Worm (Caenorhabditis elegans) whole organism, L2 larva: Measurements from ENCODE around the gene srz-69.

Experiments
- R02D3.7 ChIP-seq: fragments of 150-350 bp; optimal IDR thresholded peaks from 2 replicates; lab custom pipeline; 2014; ENCODE audit warnings: missing biosample characterization, missing genetic modification characterization
- ama-1 ChIP-seq: fragments of 150-350 bp; optimal IDR thresholded peaks from 2 replicates; lab custom pipeline; 2018; ENCODE audit warnings: inconsistent platforms
- blmp-1 ChIP-seq: sonication (generic microtip); optimal IDR thresholded peaks from 2 replicates; lab custom pipeline; 2017; ENCODE audit warnings: missing genetic modification characterization, mild to moderate bottlenecking, missing compliant biosample characterization, antibody characterized with exemption, moderate library complexity; ENCODE audit not compliant: insufficient read depth
- elt-3 ChIP-seq: sonication (generic microtip); optimal IDR thresholded peaks from 2 replicates; lab custom pipeline; 2017; ENCODE audit warnings: missing biosample characterization, missing genetic modification characterization
- fos-1 ChIP-seq: fragments of 150-350 bp; optimal IDR thresholded peaks from 2 replicates; lab custom pipeline; 2014; ENCODE audit warnings: missing biosample characterization, missing genetic modification characterization
- lin-39 ChIP-seq: fragments of 150-350 bp; optimal IDR thresholded peaks from 2 replicates; lab custom pipeline; 2014; ENCODE audit warnings: missing biosample characterization, missing genetic modification reagents, missing genetic modification characterization
- nhr-11 ChIP-seq: fragments of 150-350 bp; optimal IDR thresholded peaks from 2 replicates; lab custom pipeline; 2014; ENCODE audit warnings: missing biosample characterization, missing genetic modification characterization
- nhr-129 ChIP-seq: fragments of 150-350 bp; optimal IDR thresholded peaks from 2 replicates; lab custom pipeline; 2014; ENCODE audit warnings: missing biosample characterization, missing genetic modification characterization
- nhr-21 ChIP-seq: fragments of 150-350 bp; optimal IDR thresholded peaks from 2 replicates; lab custom pipeline; 2014; ENCODE audit warnings: missing biosample characterization, missing genetic modification characterization
- nhr-77 ChIP-seq: fragments of 150-350 bp; optimal IDR thresholded peaks from 2 replicates; lab custom pipeline; 2014; ENCODE audit warnings: missing biosample characterization, missing genetic modification characterization
- skn-1 ChIP-seq: sonication (generic microtip); optimal IDR thresholded peaks from 2 replicates; lab custom pipeline; 2017; ENCODE audit warnings: missing biosample characterization, missing genetic modification characterization
- snpc-4 ChIP-seq: fragments of 150-350 bp; optimal IDR thresholded peaks from 2 replicates; lab custom pipeline; 2014; ENCODE audit warnings: missing biosample characterization, missing genetic modification characterization
- unc-39 ChIP-seq: fragments of 150-350 bp; optimal IDR thresholded peaks from 2 replicates; lab custom pipeline; 2014; ENCODE audit warnings: missing biosample characterization, missing genetic modification characterization
- zag-1 ChIP-seq: fragments of 150-350 bp; optimal IDR thresholded peaks from 2 replicates; lab custom pipeline; 2014; ENCODE audit warnings: missing biosample characterization, missing genetic modification characterization

DNA sequence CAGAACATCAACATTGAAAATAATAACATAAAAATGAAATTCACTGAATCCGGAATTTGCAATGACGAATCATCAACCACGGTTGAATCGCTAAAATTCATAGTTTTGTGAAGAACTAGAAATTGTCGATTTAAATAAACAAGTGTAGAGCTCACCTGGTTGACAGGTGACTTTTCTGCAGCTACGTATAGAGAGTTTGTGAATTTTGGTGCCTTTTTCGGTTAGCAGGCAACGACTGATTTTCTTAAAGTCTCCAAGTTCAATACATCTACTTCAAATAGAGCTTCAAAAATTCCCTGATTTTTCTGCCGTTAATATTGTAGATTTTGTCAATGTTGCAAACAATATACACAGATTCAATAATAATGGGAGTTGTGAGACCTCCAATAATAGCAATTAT is at the start of gene srz-69:
- TF ChIP-seq ama-1 (lab: Kevin White, UChicago) (no peak), nhr-129 (no peak), nhr-77 (tag; lab: Kevin White, UChicago) (no peak), unc-39 (tag; lab: Kevin White, UChicago) (no peak), R02D3.7 (no peak), lin-39 (no peak), blmp-1 (tag; lab: Kevin White, UChicago) (no peak), skn-1 (tag; lab: Kevin White, UChicago) (no peak), nhr-11 (tag; lab: Kevin White, UChicago) (no peak), snpc-4 (tag; lab: Kevin White, UChicago) (no peak), elt-3 (no peak), zag-1 (tag; lab: Kevin White, UChicago) (no peak), fos-1 (tag; lab: Kevin White, UChicago) (no peak), nhr-21 (tag; lab: Kevin White, UChicago) (no peak)
